Fruit fly (Drosophila melanogaster) whole organism, embryonic: ENCODE measurements around the gene hob.

Source experiments
- Aef1 ChIP-seq: fragments of 200-800 bp; sonication (Bioruptor generic); IDR thresholded peaks from 3 replicates; pipeline ENCODE4 v1.3.6; 2022; ENCODE audit warnings: missing biosample characterization, missing genetic modification characterization
- Asciz ChIP-seq: fragments of 200-800 bp; sonication (Bioruptor generic); optimal IDR thresholded peaks from 2 replicates; lab custom pipeline; 2017; ENCODE audit warnings: missing biosample characterization, mild to moderate bottlenecking, missing genetic modification characterization, missing genetic modification reagents
- CG10431 ChIP-seq: fragments of 200-800 bp; sonication (Bioruptor generic); optimal IDR thresholded peaks from 3 replicates; lab custom pipeline; 2018; ENCODE audit warnings: missing biosample characterization, mild to moderate bottlenecking, missing genetic modification characterization
- CG11093 ChIP-seq: fragments of 200-800 bp; sonication (Bioruptor generic); IDR thresholded peaks from 3 replicates; pipeline ENCODE4 v1.3.6; 2022; ENCODE audit warnings: missing biosample characterization, missing genetic modification characterization
- CG11398 ChIP-seq: fragments of 200-800 bp; sonication (Bioruptor generic); optimal IDR thresholded peaks from 2 replicates; lab custom pipeline; 2016; ENCODE audit warnings: missing biosample characterization, missing genetic modification characterization
- CG1233 ChIP-seq: fragments of 200-800 bp; sonication (Bioruptor generic); optimal IDR thresholded peaks from 4 replicates; lab custom pipeline; 2018; ENCODE audit warnings: missing biosample characterization, mild to moderate bottlenecking, missing genetic modification characterization
- CG12659 ChIP-seq: fragments of 200-800 bp; sonication (Bioruptor generic); optimal IDR thresholded peaks from 3 replicates; lab custom pipeline; 2017; ENCODE audit warnings: mild to moderate bottlenecking, missing biosample characterization, missing genetic modification reagents, missing genetic modification characterization
- CG17829 ChIP-seq: fragments of 200-800 bp; optimal IDR thresholded peaks from 2 replicates; lab custom pipeline; 2019; ENCODE audit warnings: missing biosample characterization, mild to moderate bottlenecking, missing genetic modification characterization, moderate library complexity
- CG31365 ChIP-seq: fragments of 200-800 bp; sonication (Bioruptor generic); optimal IDR thresholded peaks from 2 replicates; lab custom pipeline; 2018; ENCODE audit warnings: missing biosample characterization, mild to moderate bottlenecking, missing genetic modification characterization
- CG33213 ChIP-seq: fragments of 200-800 bp; sonication (Bioruptor generic); optimal IDR thresholded peaks from 3 replicates; lab custom pipeline; 2016; ENCODE audit warnings: missing biosample characterization, missing genetic modification characterization
- CG3726 ChIP-seq: fragments of 200-800 bp; sonication (Bioruptor generic); IDR thresholded peaks from 3 replicates; pipeline ENCODE4, ENCODE4 v1.3.6; 2022; ENCODE audit warnings: missing biosample characterization, missing genetic modification characterization
- CG3838 ChIP-seq: fragments of 200-800 bp; sonication (Bioruptor generic); optimal IDR thresholded peaks from 3 replicates; lab custom pipeline; 2016; ENCODE audit warnings: missing biosample characterization, missing genetic modification characterization
- CG4707 ChIP-seq: fragments of 200-800 bp; sonication (Bioruptor generic); optimal IDR thresholded peaks from 2 replicates; lab custom pipeline; 2018; ENCODE audit warnings: missing biosample characterization, mild to moderate bottlenecking, missing genetic modification characterization, moderate library complexity
- CG6765 ChIP-seq: fragments of 200-800 bp; sonication (Bioruptor generic); optimal IDR thresholded peaks from 3 replicates; lab custom pipeline; 2017; ENCODE audit warnings: missing biosample characterization, mild to moderate bottlenecking, missing genetic modification characterization
- CG7372 ChIP-seq: fragments of 200-800 bp; sonication (Bioruptor generic); IDR thresholded peaks from 2 replicates; pipeline ENCODE4 v1.3.6; 2022; ENCODE audit warnings: missing biosample characterization, missing genetic modification characterization
- CG7745 ChIP-seq: fragments of 200-800 bp; sonication (Bioruptor generic); optimal IDR thresholded peaks from 2 replicates; lab custom pipeline; 2018; ENCODE audit warnings: missing biosample characterization, mild to moderate bottlenecking, missing genetic modification characterization, moderate library complexity
- CG7963 ChIP-seq: fragments of 200-800 bp; sonication (Bioruptor generic); IDR thresholded peaks from 3 replicates; pipeline ENCODE4 v1.3.6; 2022; ENCODE audit warnings: missing biosample characterization, missing genetic modification characterization; ENCODE audit not compliant: partially characterized antibody
- CG8765 ChIP-seq: fragments of 200-800 bp; sonication (Bioruptor generic); IDR thresholded peaks from 2 replicates; pipeline ENCODE4 v1.3.6; 2022; ENCODE audit warnings: missing biosample characterization, missing genetic modification characterization
- Doc2 ChIP-seq: fragments of 200-800 bp; sonication (Bioruptor generic); IDR thresholded peaks from 2 replicates; pipeline ENCODE4 v1.3.6; 2022; ENCODE audit warnings: missing biosample characterization, missing genetic modification characterization
- E2f1 ChIP-seq: fragments of 200-800 bp; sonication (Bioruptor generic); IDR thresholded peaks from 2 replicates; pipeline ENCODE4 v1.3.6; 2022; ENCODE audit warnings: missing biosample characterization, missing genetic modification characterization
- ERR ChIP-seq: fragments of 200-800 bp; sonication (Bioruptor generic); optimal IDR thresholded peaks from 2 replicates; lab custom pipeline; 2016; ENCODE audit warnings: missing biosample characterization, missing genetic modification characterization
- HLH54F ChIP-seq: fragments of 200-800 bp; sonication (Bioruptor generic); optimal IDR thresholded peaks from 3 replicates; lab custom pipeline; 2016; ENCODE audit warnings: missing biosample characterization, missing genetic modification characterization
- Hand ChIP-seq: fragments of 200-800 bp; sonication (Bioruptor generic); optimal IDR thresholded peaks from 2 replicates; lab custom pipeline; 2017; ENCODE audit warnings: mild to moderate bottlenecking, missing biosample characterization, missing genetic modification reagents, missing genetic modification characterization
- Hr39 ChIP-seq: fragments of >200 bp; optimal IDR thresholded peaks from 2 replicates; lab custom pipeline; 2017
- Hr51 ChIP-seq, 2 experiments: fragments of 200-800 bp; sonication (Bioruptor generic); optimal IDR thresholded peaks; 2 replicates in 1 of 2; 3 replicates in 1 of 2; lab custom pipeline; 2016 to 2018; ENCODE audit warnings: missing biosample characterization in 2 of 2, missing genetic modification characterization in 2 of 2, mild to moderate bottlenecking in 1 of 2, moderate library complexity in 1 of 2
- MESR4 ChIP-seq: fragments of 200-800 bp; sonication (Bioruptor generic); optimal IDR thresholded peaks from 2 replicates; lab custom pipeline; 2018; ENCODE audit warnings: missing biosample characterization, mild to moderate bottlenecking, missing genetic modification characterization, moderate library complexity
- NK7.1 ChIP-seq: fragments of 200-800 bp; sonication (Bioruptor generic); optimal IDR thresholded peaks from 3 replicates; lab custom pipeline; 2016; ENCODE audit warnings: missing biosample characterization, missing genetic modification characterization
- Nf-YA ChIP-seq: fragments of 200-800 bp; sonication (Bioruptor generic); IDR thresholded peaks from 2 replicates; pipeline ENCODE4 v1.3.6; 2022; ENCODE audit warnings: missing biosample characterization, missing genetic modification characterization
- NfI ChIP-seq: fragments of 200-800 bp; sonication (Bioruptor generic); optimal IDR thresholded peaks from 3 replicates; lab custom pipeline; 2018; ENCODE audit warnings: missing biosample characterization, mild to moderate bottlenecking, missing genetic modification characterization, moderate library complexity
- Optix ChIP-seq: fragments of 200-800 bp; sonication (Bioruptor generic); IDR thresholded peaks from 3 replicates; pipeline ENCODE4 v1.3.6; 2022; ENCODE audit warnings: missing biosample characterization, missing genetic modification characterization
- abd-A ChIP-seq: fragments of 200-800 bp; sonication (Bioruptor generic); optimal IDR thresholded peaks from 3 replicates; lab custom pipeline; 2019; ENCODE audit warnings: missing biosample characterization, mild to moderate bottlenecking, missing genetic modification characterization, moderate library complexity
- dati ChIP-seq: fragments of 200-800 bp; sonication (Bioruptor generic); IDR thresholded peaks from 2 replicates; pipeline ENCODE4 v1.3.6; 2022; ENCODE audit warnings: missing biosample characterization, missing genetic modification characterization
- disco-r ChIP-seq: fragments of 200-800 bp; sonication (Bioruptor generic); optimal IDR thresholded peaks from 2 replicates; lab custom pipeline; 2016; ENCODE audit warnings: missing biosample characterization, missing genetic modification characterization
- dmrt11E ChIP-seq: fragments of 200-800 bp; sonication (Bioruptor generic); optimal IDR thresholded peaks from 3 replicates; lab custom pipeline; 2018; ENCODE audit warnings: missing biosample characterization, mild to moderate bottlenecking, missing genetic modification characterization, moderate library complexity
- ems ChIP-seq: fragments of 200-800 bp; sonication (Bioruptor generic); optimal IDR thresholded peaks from 3 replicates; lab custom pipeline; 2016; ENCODE audit warnings: missing biosample characterization, missing genetic modification characterization
- her ChIP-seq: fragments of 200-800 bp; sonication (Bioruptor generic); optimal IDR thresholded peaks from 2 replicates; lab custom pipeline; 2016; ENCODE audit warnings: missing biosample characterization, missing genetic modification characterization
- inv ChIP-seq: fragments of 200-800 bp; sonication (Bioruptor generic); IDR thresholded peaks from 2 replicates; pipeline ENCODE4 v1.3.6; 2022; ENCODE audit warnings: missing biosample characterization, missing genetic modification characterization; ENCODE audit not compliant: partially characterized antibody
- jumu ChIP-seq: fragments of 200-800 bp; sonication (Bioruptor generic); optimal IDR thresholded peaks from 3 replicates; lab custom pipeline; 2016; ENCODE audit warnings: missing biosample characterization, missing genetic modification characterization
- kni ChIP-seq: fragments of 200-800 bp; sonication (Bioruptor generic); optimal IDR thresholded peaks from 3 replicates; lab custom pipeline; 2017; ENCODE audit warnings: mild to moderate bottlenecking, missing biosample characterization, missing genetic modification reagents, missing genetic modification characterization
- nerfin-2 ChIP-seq: fragments of 200-800 bp; sonication (Bioruptor generic); IDR thresholded peaks from 2 replicates; pipeline ENCODE4 v1.3.6; 2022; ENCODE audit warnings: missing biosample characterization, missing genetic modification characterization; ENCODE audit not compliant: partially characterized antibody
- onecut ChIP-seq: fragments of 200-800 bp; sonication (Bioruptor generic); IDR thresholded peaks from 2 replicates; pipeline ENCODE4 v1.3.6; 2022; ENCODE audit warnings: missing biosample characterization, missing genetic modification characterization
- schlank ChIP-seq: fragments of 200-800 bp; sonication (Bioruptor generic); optimal IDR thresholded peaks from 2 replicates; lab custom pipeline; 2018; ENCODE audit warnings: missing biosample characterization, mild to moderate bottlenecking, missing genetic modification characterization
- ssp ChIP-seq: fragments of 200-800 bp; sonication (Bioruptor generic); IDR thresholded peaks from 2 replicates; pipeline ENCODE4 v1.3.6; 2022; ENCODE audit warnings: missing biosample characterization, missing genetic modification characterization
- sug ChIP-seq: fragments of 200-800 bp; optimal IDR thresholded peaks from 2 replicates; lab custom pipeline; 2019; ENCODE audit warnings: missing biosample characterization, mild to moderate bottlenecking, missing genetic modification characterization, moderate library complexity
- tll ChIP-seq, 2 experiments: fragments of 200-800 bp in 1 of 2; fragments of >200 bp in 1 of 2; sonication (Bioruptor generic) in 1 of 2; optimal IDR thresholded peaks; 2 replicates each; lab custom pipeline; 2017 to 2019; ENCODE audit warnings: missing biosample characterization in 2 of 2, missing genetic modification characterization in 2 of 2, mild to moderate bottlenecking in 1 of 2, moderate library complexity in 1 of 2
- twi ChIP-seq: fragments of 200-800 bp; optimal IDR thresholded peaks from 2 replicates; lab custom pipeline; 2019; ENCODE audit warnings: missing biosample characterization, mild to moderate bottlenecking, missing genetic modification characterization, moderate library complexity
- wek ChIP-seq: fragments of 200-800 bp; sonication (Bioruptor generic); optimal IDR thresholded peaks from 3 replicates; lab custom pipeline; 2018; ENCODE audit warnings: missing biosample characterization, mild to moderate bottlenecking, missing genetic modification characterization, moderate library complexity
- z ChIP-seq: fragments of 200-800 bp; sonication (Bioruptor generic); IDR thresholded peaks from 3 replicates; pipeline ENCODE4 v1.3.6; 2022; ENCODE audit warnings: missing biosample characterization, missing genetic modification characterization
- zfh2 ChIP-seq: fragments of 200-800 bp; sonication (Bioruptor generic); optimal IDR thresholded peaks from 2 replicates; lab custom pipeline; 2016; ENCODE audit warnings: missing biosample characterization, missing genetic modification characterization

hob gene

DNA sequence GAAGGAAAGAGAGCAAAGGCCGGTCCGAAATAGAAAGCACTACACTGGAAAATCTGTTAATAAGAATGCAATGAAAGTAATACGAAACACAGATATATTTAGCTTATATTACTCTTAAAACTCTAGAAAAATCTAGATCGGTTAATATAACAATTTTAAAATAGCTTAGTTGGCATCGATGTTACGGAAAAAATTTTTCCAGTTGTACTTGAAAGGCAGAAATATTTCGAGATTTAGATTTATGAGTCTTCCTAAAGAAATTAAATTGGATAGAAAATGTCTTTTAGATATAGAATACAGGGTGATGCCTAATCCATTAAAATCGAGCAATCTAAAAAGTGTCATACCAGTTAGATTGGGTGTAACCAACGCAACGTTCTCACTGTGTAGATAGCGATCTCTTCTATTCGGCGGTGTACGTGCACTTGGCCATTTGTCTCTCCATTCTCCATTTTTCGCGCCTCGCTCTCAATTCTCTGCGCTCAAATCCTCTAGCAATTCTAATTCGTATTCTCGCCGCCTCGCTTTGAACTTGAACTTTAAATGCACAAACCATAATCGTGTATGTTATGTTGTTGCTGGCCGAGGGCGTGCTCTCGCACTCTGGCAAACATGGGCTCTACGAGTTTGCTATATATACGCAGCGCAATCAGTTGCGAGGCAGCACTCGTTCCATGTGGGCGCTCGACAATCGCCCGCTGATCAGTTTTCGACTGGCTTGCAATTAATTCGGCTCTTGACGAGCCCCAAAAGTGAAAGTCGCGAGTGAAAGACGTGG, 31.5 kb upstream of the hob start (continued):
- TF ChIP-seq CG3726 (GFP tag; lab: Robert Waterston, UW) (peak; percentile 64; the same call in 2 of the 3 replicates), CG10431 (peak; percentile 83), Aef1 (GFP tag; lab: Robert Waterston, UW) (peak; percentile 79), ems (GFP tag; lab: Kevin White, UChicago) (peak; percentile 94), disco-r (GFP tag; lab: Kevin White, UChicago) (peak; percentile 94), sug (tag; lab: Kevin White, UChicago) (peak; percentile 92), CG11398 (peak; percentile 90), NfI (GFP tag; lab: Kevin White, UChicago) (peak; percentile 93), CG12659 (GFP tag; lab: Kevin White, UChicago) (peak; percentile 98), Optix (peak; percentile 77), twi (tag; lab: Kevin White, UChicago) (peak; percentile 93), ERR (peak; percentile 90), MESR4 (no peak), ssp (GFP tag; lab: Robert Waterston, UW) (peak; percentile 72), schlank (tag; lab: Kevin White, UChicago) (peak; percentile 76), onecut (peak; percentile 62), CG7745 (tag; lab: Kevin White, UChicago) (no peak), Asciz (GFP tag; lab: Kevin White, UChicago) (peak; percentile 91), dati (GFP tag; lab: Robert Waterston, UW) (peak; percentile 38; the same call in 1 of the 2 replicates), kni (peak; percentile 93), CG6765 (GFP tag; lab: Kevin White, UChicago) (peak; percentile 86), CG8765 (GFP tag; lab: Robert Waterston, UW) (no peak), CG7963 (GFP tag; lab: Robert Waterston, UW) (no peak), Hand (GFP tag; lab: Kevin White, UChicago) (peak; percentile 90), CG31365 (peak; percentile 17), Hr39 (lab: Kevin White, UChicago) (no peak), inv (GFP tag; lab: Robert Waterston, UW) (no peak), NK7.1 (peak; percentile 91), jumu (GFP tag; lab: Kevin White, UChicago) (peak; percentile 93), z (GFP tag; lab: Robert Waterston, UW) (no peak), CG4707 (GFP tag; lab: Kevin White, UChicago) (peak; percentile 76), E2f1 (GFP tag; lab: Robert Waterston, UW) (peak; percentile 79; the same call in 1 of the 2 replicates), HLH54F (GFP tag; lab: Kevin White, UChicago) (peak; percentile 95), CG1233 (GFP tag; lab: Kevin White, UChicago) (peak; percentile 91), Doc2 (no peak), tll (GFP tag; optimal IDR thresholded peaks at IDR 0.05; lab: Kevin White, UChicago) (peak; percentile 17 to 26), CG17829 (tag; lab: Kevin White, UChicago) (peak; percentile 95), nerfin-2 (GFP tag; lab: Robert Waterston, UW) (no peak), Hr51 (GFP tag; optimal IDR thresholded peaks at IDR 0.05; lab: Kevin White, UChicago) (peak; percentile 92 to 95), zfh2 (GFP tag; lab: Kevin White, UChicago) (peak; percentile 95), CG11093 (GFP tag; lab: Robert Waterston, UW) (peak; percentile 88), CG3838 (peak; percentile 90), abd-A (no peak), her (GFP tag; lab: Kevin White, UChicago) (peak; percentile 88), wek (GFP tag; lab: Kevin White, UChicago) (no peak), Nf-YA (GFP tag; lab: Robert Waterston, UW) (peak; percentile 59; the same call in 1 of the 2 replicates), dmrt11E (peak; percentile 93), CG33213 (peak; percentile 87), CG7372 (GFP tag; lab: Robert Waterston, UW) (peak; percentile 82)
